Fruit fly (Drosophila melanogaster): ENCODE measurements around the gene CG16700.

CG16700 gene

DNA sequence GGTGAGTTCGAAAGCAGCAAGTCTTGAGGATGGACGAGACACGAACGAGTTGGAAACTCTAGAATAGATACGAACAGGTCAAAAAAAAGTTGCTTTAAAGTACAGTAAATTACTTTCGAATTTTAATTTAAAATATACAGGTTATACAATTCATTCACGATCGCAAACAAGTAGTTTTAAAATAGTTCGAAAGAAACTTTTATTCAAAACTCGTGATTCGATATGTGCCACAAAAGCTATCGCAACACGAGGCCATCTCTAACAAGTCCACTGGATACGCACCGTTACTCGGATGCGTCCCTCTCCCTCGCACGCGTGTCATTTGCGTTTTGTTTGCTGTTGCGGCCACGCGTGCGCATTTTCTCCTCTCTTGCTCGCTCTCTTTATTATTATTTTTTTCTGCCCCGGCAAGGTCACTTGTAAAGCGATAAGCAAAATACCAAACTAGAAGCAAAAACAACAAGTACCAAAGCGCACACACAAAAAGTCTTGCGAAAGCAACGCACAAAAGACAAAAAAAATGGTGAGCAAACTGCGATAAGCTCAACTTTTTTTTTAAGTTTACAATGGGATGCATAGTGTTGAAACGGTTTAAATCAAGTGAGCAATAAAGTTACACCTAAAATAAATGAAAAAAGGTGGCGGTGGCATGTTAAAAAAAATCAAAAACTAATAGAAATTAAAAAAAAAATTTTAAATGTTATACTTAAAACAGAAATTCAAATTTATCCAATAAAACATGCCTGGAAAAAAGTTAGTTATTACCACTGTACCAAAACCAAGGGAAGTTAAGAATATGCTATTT is 33.6 kb downstream of the CG16700 start:
- TF ChIP-seq dmrt93B (GFP tag; optimal IDR thresholded peaks at IDR 0.05) (no peak), CG9705 (GFP tag; optimal IDR thresholded peaks at IDR 0.05) (no peak), jim (GFP tag; optimal IDR thresholded peaks at IDR 0.05) (no peak), CrebA (GFP tag; optimal IDR thresholded peaks at IDR 0.05; ENCODE audit: borderline replicate concordance) (no peak), woc (GFP tag; optimal IDR thresholded peaks at IDR 0.05) (peak; percentile 68), Myc (optimal IDR thresholded peaks at IDR 0.05) (no peak), Rel (GFP tag; optimal IDR thresholded peaks at IDR 0.05) (no peak), Rel (tag; optimal IDR thresholded peaks at IDR 0.05) (no peak), N (GFP tag; optimal IDR thresholded peaks at IDR 0.05) (no peak), sv (GFP tag; optimal IDR thresholded peaks at IDR 0.05) (no peak), dsf (GFP tag; optimal IDR thresholded peaks at IDR 0.05; ENCODE audit: borderline replicate concordance) (no peak), Dif (GFP tag; optimal IDR thresholded peaks at IDR 0.05; ENCODE audit: partially characterized antibody) (no peak), fru (GFP tag; optimal IDR thresholded peaks at IDR 0.05) (peak; percentile 44), OdsH (GFP tag; optimal IDR thresholded peaks at IDR 0.05) (peak; percentile 23), Abd-B (GFP tag; optimal IDR thresholded peaks at IDR 0.05) (no peak), usp (GFP tag; optimal IDR thresholded peaks at IDR 0.05) (no peak), brk (GFP tag; optimal IDR thresholded peaks at IDR 0.05) (no peak), h (GFP tag; optimal IDR thresholded peaks at IDR 0.05) (peak; percentile 46), Dfd (GFP tag; optimal IDR thresholded peaks at IDR 0.05) (no peak), Sp1 (GFP tag; optimal IDR thresholded peaks at IDR 0.05) (no peak), sage (GFP tag; optimal IDR thresholded peaks at IDR 0.05) (no peak), Hnf4 (GFP tag; optimal IDR thresholded peaks at IDR 0.05) (no peak), Mio (GFP tag; optimal IDR thresholded peaks at IDR 0.05) (no peak), Hr83 (GFP tag; optimal IDR thresholded peaks at IDR 0.05; ENCODE audit: poor library complexity, severe bottlenecking) (no peak), tai (GFP tag; optimal IDR thresholded peaks at IDR 0.05) (no peak), Vsx2 (GFP tag; optimal IDR thresholded peaks at IDR 0.05; ENCODE audit: partially characterized antibody) (no peak), HLH106 (tag; optimal IDR thresholded peaks at IDR 0.05) (peak; percentile 19), Hr78 (GFP tag; optimal IDR thresholded peaks at IDR 0.05) (no peak), br (GFP tag; optimal IDR thresholded peaks at IDR 0.05) (peak; percentile 5), pan (optimal IDR thresholded peaks at IDR 0.05) (no peak), GATAd (GFP tag; optimal IDR thresholded peaks at IDR 0.05) (no peak), foxo (GFP tag; optimal IDR thresholded peaks at IDR 0.05) (peak in 1 of 2 experiments; percentile 24), ey (GFP tag; optimal IDR thresholded peaks at IDR 0.05) (no peak), psq (GFP tag; optimal IDR thresholded peaks at IDR 0.05) (peak; percentile 1), CG32264 (GFP tag; optimal IDR thresholded peaks at IDR 0.05) (no peak), lola (GFP tag; optimal IDR thresholded peaks at IDR 0.05) (no peak), Jra (GFP tag; optimal IDR thresholded peaks at IDR 0.05) (no peak), rgr (GFP tag; optimal IDR thresholded peaks at IDR 0.05) (peak; percentile 11), dl (GFP tag; optimal IDR thresholded peaks at IDR 0.05; ENCODE audit: insufficient read depth in 1 of 2, partially characterized antibody in 2 of 2) (no peak)

DNA sequence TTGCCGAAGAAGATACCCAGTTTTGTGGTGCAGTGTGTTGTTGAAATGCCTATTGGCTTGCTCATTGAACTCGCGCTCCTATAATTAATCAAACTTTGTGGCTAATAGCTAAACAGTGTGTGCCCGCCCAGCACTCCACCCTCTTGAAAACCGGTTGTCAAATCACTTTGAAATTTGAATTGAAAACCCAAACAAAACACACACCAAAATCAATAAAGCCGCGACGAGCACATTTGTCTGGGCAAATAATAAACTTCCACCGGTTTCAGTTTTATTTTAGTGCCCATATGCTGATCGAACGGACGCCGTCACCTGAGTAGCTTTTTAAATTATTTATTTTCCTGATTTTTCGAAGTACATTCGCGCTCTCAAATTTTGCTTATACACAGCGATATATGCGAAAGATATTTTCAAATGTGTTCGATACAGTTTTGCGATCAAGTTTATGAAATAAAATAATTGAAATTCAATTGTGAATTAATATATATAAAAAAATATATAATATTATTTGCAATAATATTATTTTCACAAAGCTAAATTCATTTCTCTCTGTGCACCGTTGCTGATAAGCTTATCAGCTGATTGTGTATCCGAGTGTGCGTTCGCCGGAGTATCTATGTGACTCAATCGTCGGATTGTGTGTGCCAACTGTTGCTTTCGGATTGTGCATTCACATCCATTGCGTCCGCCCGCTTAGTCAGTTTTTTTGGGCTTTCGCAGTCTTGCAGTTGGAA is 38.2 kb downstream of the CG16700 start:
- TF ChIP-seq fru (GFP tag; optimal IDR thresholded peaks at IDR 0.05) (peak; percentile 50), HLH106 (tag; optimal IDR thresholded peaks at IDR 0.05) (peak; percentile 63), OdsH (GFP tag; optimal IDR thresholded peaks at IDR 0.05) (peak; percentile 71), brk (GFP tag; optimal IDR thresholded peaks at IDR 0.05) (no peak), Dfd (GFP tag; optimal IDR thresholded peaks at IDR 0.05) (no peak), foxo (GFP tag; optimal IDR thresholded peaks at IDR 0.05) (peak in 1 of 2 experiments; percentile 74), Sp1 (GFP tag; optimal IDR thresholded peaks at IDR 0.05) (peak; percentile 70), ey (GFP tag; optimal IDR thresholded peaks at IDR 0.05) (no peak), Rel (GFP tag; optimal IDR thresholded peaks at IDR 0.05) (no peak), Rel (tag; optimal IDR thresholded peaks at IDR 0.05) (peak; percentile 38), br (GFP tag; optimal IDR thresholded peaks at IDR 0.05) (peak; percentile 31), dl (GFP tag; optimal IDR thresholded peaks at IDR 0.05; ENCODE audit: insufficient read depth in 1 of 2, partially characterized antibody in 2 of 2) (no peak), pan (optimal IDR thresholded peaks at IDR 0.05) (no peak), Vsx2 (GFP tag; optimal IDR thresholded peaks at IDR 0.05; ENCODE audit: partially characterized antibody) (no peak), tai (GFP tag; optimal IDR thresholded peaks at IDR 0.05) (no peak), Hr83 (GFP tag; optimal IDR thresholded peaks at IDR 0.05; ENCODE audit: poor library complexity, severe bottlenecking) (peak; percentile 3), rgr (GFP tag; optimal IDR thresholded peaks at IDR 0.05) (peak; percentile 75), Jra (GFP tag; optimal IDR thresholded peaks at IDR 0.05) (peak; percentile 11), Hr78 (GFP tag; optimal IDR thresholded peaks at IDR 0.05) (no peak), dsf (GFP tag; optimal IDR thresholded peaks at IDR 0.05; ENCODE audit: borderline replicate concordance) (no peak), Abd-B (GFP tag; optimal IDR thresholded peaks at IDR 0.05) (no peak), CG32264 (GFP tag; optimal IDR thresholded peaks at IDR 0.05) (no peak), Myc (optimal IDR thresholded peaks at IDR 0.05) (no peak), N (GFP tag; optimal IDR thresholded peaks at IDR 0.05) (no peak), GATAd (GFP tag; optimal IDR thresholded peaks at IDR 0.05) (no peak), usp (GFP tag; optimal IDR thresholded peaks at IDR 0.05) (no peak), woc (GFP tag; optimal IDR thresholded peaks at IDR 0.05) (no peak), jim (GFP tag; optimal IDR thresholded peaks at IDR 0.05) (no peak), lola (GFP tag; optimal IDR thresholded peaks at IDR 0.05) (no peak), CrebA (GFP tag; optimal IDR thresholded peaks at IDR 0.05; ENCODE audit: borderline replicate concordance) (no peak), dmrt93B (GFP tag; optimal IDR thresholded peaks at IDR 0.05) (no peak), psq (GFP tag; optimal IDR thresholded peaks at IDR 0.05) (peak; percentile 69), sage (GFP tag; optimal IDR thresholded peaks at IDR 0.05) (peak; percentile 19), Mio (GFP tag; optimal IDR thresholded peaks at IDR 0.05) (no peak), Hnf4 (GFP tag; optimal IDR thresholded peaks at IDR 0.05) (peak; percentile 33), h (GFP tag; optimal IDR thresholded peaks at IDR 0.05) (peak; percentile 68), CG9705 (GFP tag; optimal IDR thresholded peaks at IDR 0.05) (no peak), sv (GFP tag; optimal IDR thresholded peaks at IDR 0.05) (peak; percentile 24), Dif (GFP tag; optimal IDR thresholded peaks at IDR 0.05; ENCODE audit: partially characterized antibody) (peak; percentile 60)

Measured in whole organism, wandering third instar larva.